Fruit fly (Drosophila melanogaster): ENCODE data around the gene CG8460.

Gene CG8460

dm6 chr2L:8211070-8211469, 14.1 kb downstream of the CG8460 start, which contains the start of gene Ssb-c31a (continued):
- TF ChIP-seq Dfd (GFP tag; optimal IDR thresholded peaks at IDR 0.05) (no peak), CrebA (GFP tag; optimal IDR thresholded peaks at IDR 0.05; ENCODE audit: borderline replicate concordance) (no peak)

DNA sequence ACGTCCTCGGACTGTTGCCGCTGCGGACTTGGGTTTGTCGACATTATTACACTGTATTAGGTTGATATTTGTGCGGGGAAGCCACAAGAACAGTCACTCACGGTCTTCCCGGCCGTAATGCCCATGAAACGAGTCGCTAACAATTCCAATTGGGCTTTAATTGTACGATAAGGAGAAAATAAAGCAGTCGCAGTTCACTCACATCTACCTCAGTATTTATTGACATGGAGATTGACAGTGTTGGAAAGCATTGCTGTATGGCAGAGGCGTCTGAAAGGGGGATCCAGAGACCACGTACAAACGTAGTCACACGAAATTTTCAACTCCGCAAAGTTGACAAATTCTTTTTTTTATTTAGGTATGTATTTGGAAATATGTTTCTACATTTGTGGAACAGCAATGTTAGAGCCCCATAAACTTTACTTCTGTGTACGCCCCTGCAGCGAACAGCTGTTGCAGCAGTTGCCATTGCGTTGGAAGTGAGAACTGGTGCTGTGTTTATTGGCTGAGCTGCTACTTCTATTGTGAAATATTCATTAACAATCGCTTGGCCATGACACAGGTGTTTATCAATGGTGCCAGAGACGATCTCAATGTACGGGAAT, 15.8 kb downstream of the CG8460 start, which contains the start of the genes CG8372 and CG8360:
TSS of gene CG8372 (minus strand) at position 237 of the 605 bp plus-strand sequence.
TSS of gene CG8360 (plus strand) at position 294 of the 605 bp plus-strand sequence.
- TF ChIP-seq dl (GFP tag; optimal IDR thresholded peaks at IDR 0.05; ENCODE audit: insufficient read depth in 1 of 2, partially characterized antibody in 2 of 2) (no peak), Rel (GFP tag; optimal IDR thresholded peaks at IDR 0.05) (peak; percentile 97), Rel (tag; optimal IDR thresholded peaks at IDR 0.05) (peak; percentile 92), Jra (GFP tag; optimal IDR thresholded peaks at IDR 0.05) (peak; percentile 99), foxo (GFP tag; optimal IDR thresholded peaks at IDR 0.05) (peak; percentile 98 to 100), CG9705 (GFP tag; optimal IDR thresholded peaks at IDR 0.05) (peak; percentile 99), psq (GFP tag; optimal IDR thresholded peaks at IDR 0.05) (peak; percentile 98), fru (GFP tag; optimal IDR thresholded peaks at IDR 0.05) (peak; percentile 99), Hnf4 (GFP tag; optimal IDR thresholded peaks at IDR 0.05) (peak; percentile 100), h (GFP tag; optimal IDR thresholded peaks at IDR 0.05) (peak; percentile 100), usp (GFP tag; optimal IDR thresholded peaks at IDR 0.05) (no peak), Vsx2 (GFP tag; optimal IDR thresholded peaks at IDR 0.05; ENCODE audit: partially characterized antibody) (no peak), lola (GFP tag; optimal IDR thresholded peaks at IDR 0.05) (no peak), HLH106 (tag; optimal IDR thresholded peaks at IDR 0.05) (peak; percentile 99), jim (GFP tag; optimal IDR thresholded peaks at IDR 0.05) (peak; percentile 79), GATAd (GFP tag; optimal IDR thresholded peaks at IDR 0.05) (peak; percentile 98), OdsH (GFP tag; optimal IDR thresholded peaks at IDR 0.05) (peak; percentile 100), sage (GFP tag; optimal IDR thresholded peaks at IDR 0.05) (peak; percentile 99), brk (GFP tag; optimal IDR thresholded peaks at IDR 0.05) (peak; percentile 99), Mio (GFP tag; optimal IDR thresholded peaks at IDR 0.05) (peak; percentile 95), CrebA (GFP tag; optimal IDR thresholded peaks at IDR 0.05; ENCODE audit: borderline replicate concordance) (no peak), pan (optimal IDR thresholded peaks at IDR 0.05) (no peak), tai (GFP tag; optimal IDR thresholded peaks at IDR 0.05) (peak; percentile 99), br (GFP tag; optimal IDR thresholded peaks at IDR 0.05) (peak; percentile 100), Dfd (GFP tag; optimal IDR thresholded peaks at IDR 0.05) (no peak), sv (GFP tag; optimal IDR thresholded peaks at IDR 0.05) (peak; percentile 99), Hr83 (GFP tag; optimal IDR thresholded peaks at IDR 0.05; ENCODE audit: poor library complexity, severe bottlenecking) (peak; percentile 99), ey (GFP tag; optimal IDR thresholded peaks at IDR 0.05) (peak; percentile 99), woc (GFP tag; optimal IDR thresholded peaks at IDR 0.05) (peak; percentile 99), Myc (optimal IDR thresholded peaks at IDR 0.05) (no peak), CG32264 (GFP tag; optimal IDR thresholded peaks at IDR 0.05) (peak; percentile 99), rgr (GFP tag; optimal IDR thresholded peaks at IDR 0.05) (peak; percentile 100), dsf (GFP tag; optimal IDR thresholded peaks at IDR 0.05; ENCODE audit: borderline replicate concordance) (peak; percentile 97), dmrt93B (GFP tag; optimal IDR thresholded peaks at IDR 0.05) (peak; percentile 98), Sp1 (GFP tag; optimal IDR thresholded peaks at IDR 0.05) (peak; percentile 99)

DNA sequence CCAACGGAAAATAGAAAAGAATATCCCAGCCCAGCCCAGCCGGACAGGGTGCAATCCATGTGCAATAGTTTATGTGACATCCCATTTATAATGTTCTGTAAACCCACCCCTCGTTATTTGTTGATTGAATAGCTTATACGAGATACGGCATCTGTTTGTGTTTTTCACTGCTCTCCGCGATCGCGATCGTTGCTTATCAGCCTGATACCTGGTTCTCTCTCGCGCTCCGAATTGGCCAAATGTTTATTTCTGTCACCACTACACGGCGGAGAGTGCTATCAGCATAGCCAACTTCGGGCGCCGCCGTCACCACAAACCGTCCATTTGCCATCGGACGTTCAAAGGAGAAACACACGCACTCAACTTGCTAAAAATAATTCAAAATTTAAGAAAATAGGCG, 17.0 kb downstream of the CG8460 start, which contains the start of gene CG8353:
TSS of gene CG8353 (plus strand) at position 59 of the 400 bp plus-strand sequence.
- TF ChIP-seq Hr78 (GFP tag; optimal IDR thresholded peaks at IDR 0.05) (no peak), Dif (GFP tag; optimal IDR thresholded peaks at IDR 0.05; ENCODE audit: partially characterized antibody) (peak; percentile 22), Dfd (GFP tag; optimal IDR thresholded peaks at IDR 0.05) (no peak), foxo (GFP tag; optimal IDR thresholded peaks at IDR 0.05) (no peak), Hr83 (GFP tag; optimal IDR thresholded peaks at IDR 0.05; ENCODE audit: poor library complexity, severe bottlenecking) (no peak), Rel (GFP tag; optimal IDR thresholded peaks at IDR 0.05) (no peak), Rel (tag; optimal IDR thresholded peaks at IDR 0.05) (peak; percentile 68)
